Fruit fly (Drosophila melanogaster) whole organism, embryonic: ENCODE measurements around the gene CIA30.

ENCODE experiments used
- Atf-2 ChIP-seq: fragments of 200-800 bp; sonication (Bioruptor generic); optimal IDR thresholded peaks from 2 replicates; lab custom pipeline; 2016; ENCODE audit warnings: missing biosample characterization, missing genetic modification characterization
- Bgb ChIP-seq: fragments of 200-800 bp; sonication (Bioruptor generic); IDR thresholded peaks from 2 replicates; pipeline ENCODE4 v1.3.6; 2022; ENCODE audit warnings: missing biosample characterization, missing genetic modification characterization; ENCODE audit not compliant: partially characterized antibody
- CG10147 ChIP-seq: fragments of 200-800 bp; sonication (Bioruptor generic); optimal IDR thresholded peaks from 2 replicates; lab custom pipeline; 2019; ENCODE audit warnings: missing biosample characterization, mild to moderate bottlenecking, missing genetic modification characterization, moderate library complexity
- CG10565 ChIP-seq: fragments of 200-800 bp; sonication (Bioruptor generic); optimal IDR thresholded peaks from 3 replicates; lab custom pipeline; 2016; ENCODE audit warnings: missing biosample characterization, mild to moderate bottlenecking, missing genetic modification characterization
- CG11398 ChIP-seq: fragments of 200-800 bp; sonication (Bioruptor generic); optimal IDR thresholded peaks from 2 replicates; lab custom pipeline; 2016; ENCODE audit warnings: missing biosample characterization, missing genetic modification characterization
- CG12071 ChIP-seq: fragments of 200-800 bp; sonication (Bioruptor generic); optimal IDR thresholded peaks from 3 replicates; lab custom pipeline; 2018; ENCODE audit warnings: missing biosample characterization, mild to moderate bottlenecking, missing genetic modification characterization
- CG12769 ChIP-seq: fragments of 200-800 bp; sonication (Bioruptor generic); optimal IDR thresholded peaks from 2 replicates; lab custom pipeline; 2019; ENCODE audit warnings: missing biosample characterization, mild to moderate bottlenecking, missing genetic modification characterization, moderate library complexity
- CG13424 ChIP-seq: fragments of 200-800 bp; sonication (Bioruptor generic); optimal IDR thresholded peaks from 2 replicates; lab custom pipeline; 2019; ENCODE audit warnings: missing biosample characterization, mild to moderate bottlenecking, missing genetic modification characterization, moderate library complexity
- CG14965 ChIP-seq: fragments of 200-800 bp; sonication (Bioruptor generic); optimal IDR thresholded peaks from 2 replicates; lab custom pipeline; 2016; ENCODE audit warnings: missing biosample characterization, missing genetic modification characterization, borderline replicate concordance
- CG15269 ChIP-seq: fragments of 200-800 bp; sonication (Bioruptor generic); optimal IDR thresholded peaks from 2 replicates; lab custom pipeline; 2018; ENCODE audit warnings: missing biosample characterization, mild to moderate bottlenecking, missing genetic modification characterization, moderate library complexity
- CG1602 ChIP-seq: fragments of 200-800 bp; sonication (Bioruptor generic); optimal IDR thresholded peaks from 3 replicates; lab custom pipeline; 2016; ENCODE audit warnings: missing biosample characterization, missing genetic modification characterization
- CG16863 ChIP-seq: fragments of 200-800 bp; sonication (Bioruptor generic); optimal IDR thresholded peaks from 3 replicates; lab custom pipeline; 2016; ENCODE audit warnings: missing biosample characterization, missing genetic modification characterization
- CG18476 ChIP-seq: fragments of 200-800 bp; sonication (Bioruptor generic); optimal IDR thresholded peaks from 2 replicates; lab custom pipeline; 2016; ENCODE audit warnings: missing biosample characterization, mild to moderate bottlenecking, missing genetic modification characterization
- CG2120 ChIP-seq: fragments of 200-800 bp; sonication (Bioruptor generic); optimal IDR thresholded peaks from 3 replicates; lab custom pipeline; 2016; ENCODE audit warnings: missing biosample characterization, missing genetic modification characterization
- CG30020 ChIP-seq: fragments of 200-800 bp; optimal IDR thresholded peaks from 2 replicates; lab custom pipeline; 2019; ENCODE audit warnings: missing biosample characterization, mild to moderate bottlenecking, missing genetic modification characterization, moderate library complexity
- CG31388 ChIP-seq: fragments of 200-800 bp; sonication (Bioruptor generic); optimal IDR thresholded peaks from 2 replicates; lab custom pipeline; 2016; ENCODE audit warnings: missing biosample characterization, missing genetic modification characterization
- CG4328 ChIP-seq: fragments of 200-800 bp; sonication (Bioruptor generic); optimal IDR thresholded peaks from 3 replicates; lab custom pipeline; 2017; ENCODE audit warnings: missing biosample characterization, missing genetic modification reagents, missing genetic modification characterization
- CG4424 ChIP-seq: fragments of 200-800 bp; sonication (Bioruptor generic); optimal IDR thresholded peaks from 3 replicates; lab custom pipeline; 2016; ENCODE audit warnings: missing biosample characterization, missing genetic modification characterization
- CG9876 ChIP-seq: fragments of 200-800 bp; sonication (Bioruptor generic); optimal IDR thresholded peaks from 2 replicates; lab custom pipeline; 2016; ENCODE audit warnings: missing biosample characterization, missing genetic modification characterization
- Chrac-16 ChIP-seq: fragments of 200-800 bp; sonication (Bioruptor generic); optimal IDR thresholded peaks from 3 replicates; lab custom pipeline; 2016; ENCODE audit warnings: missing biosample characterization, missing genetic modification characterization
- CkIIα-i1 ChIP-seq: fragments of 200-800 bp; sonication (Bioruptor generic); IDR thresholded peaks from 2 replicates; pipeline ENCODE4 v1.3.6; 2022; ENCODE audit warnings: missing biosample characterization, missing genetic modification characterization
- Doc3 ChIP-seq: fragments of 200-800 bp; sonication (Bioruptor generic); IDR thresholded peaks from 3 replicates; pipeline ENCODE4 v1.3.6; 2022; ENCODE audit warnings: missing biosample characterization, missing genetic modification characterization; ENCODE audit not compliant: partially characterized antibody
- Drgx ChIP-seq: fragments of 200-800 bp; sonication (Bioruptor generic); IDR thresholded peaks from 2 replicates; pipeline ENCODE4 v1.3.6; 2022; ENCODE audit warnings: missing biosample characterization, missing genetic modification characterization
- E2f1 ChIP-seq: fragments of 200-800 bp; sonication (Bioruptor generic); IDR thresholded peaks from 2 replicates; pipeline ENCODE4 v1.3.6; 2022; ENCODE audit warnings: missing biosample characterization, missing genetic modification characterization
- Ets97D ChIP-seq: fragments of 200-800 bp; sonication (Bioruptor generic); optimal IDR thresholded peaks from 3 replicates; lab custom pipeline; 2016; ENCODE audit warnings: missing biosample characterization, missing genetic modification characterization
- Hey ChIP-seq: fragments of 200-800 bp; sonication (Bioruptor generic); optimal IDR thresholded peaks from 3 replicates; lab custom pipeline; 2018; ENCODE audit warnings: missing biosample characterization, mild to moderate bottlenecking, missing genetic modification characterization
- Hmr ChIP-seq: fragments of 200-800 bp; sonication (Bioruptor generic); optimal IDR thresholded peaks from 3 replicates; lab custom pipeline; 2017; ENCODE audit warnings: mild to moderate bottlenecking, missing biosample characterization, missing genetic modification reagents, missing genetic modification characterization
- Myb ChIP-seq: fragments of 200-800 bp; sonication (Bioruptor generic); optimal IDR thresholded peaks from 2 replicates; lab custom pipeline; 2016; ENCODE audit warnings: missing biosample characterization, missing genetic modification characterization
- NK7.1 ChIP-seq: fragments of 200-800 bp; sonication (Bioruptor generic); optimal IDR thresholded peaks from 3 replicates; lab custom pipeline; 2016; ENCODE audit warnings: missing biosample characterization, missing genetic modification characterization
- Neu2 ChIP-seq: fragments of 200-800 bp; sonication (Bioruptor generic); optimal IDR thresholded peaks from 3 replicates; lab custom pipeline; 2016; ENCODE audit warnings: missing biosample characterization, missing genetic modification characterization, borderline replicate concordance
- Nf-YA ChIP-seq: fragments of 200-800 bp; sonication (Bioruptor generic); IDR thresholded peaks from 2 replicates; pipeline ENCODE4 v1.3.6; 2022; ENCODE audit warnings: missing biosample characterization, missing genetic modification characterization
- Tbp ChIP-seq: fragments of >200 bp; optimal IDR thresholded peaks from 2 replicates; lab custom pipeline; 2018; ENCODE audit warnings: missing biosample characterization, missing genetic modification characterization
- Trl ChIP-seq, 3 experiments: fragments of >200 bp in 2 of 3; fragments of 200-800 bp in 1 of 3; sonication (Bioruptor generic) in 1 of 3; optimal IDR thresholded peaks; 2 replicates in 1 of 3; 3 replicates in 2 of 3; lab custom pipeline; 2016 to 2017; ENCODE audit warnings: missing biosample characterization in 1 of 3, missing genetic modification characterization in 1 of 3
- bowl ChIP-seq: fragments of 200-800 bp; sonication (Bioruptor generic); IDR thresholded peaks from 2 replicates; pipeline ENCODE4 v1.3.6; 2022; ENCODE audit warnings: missing biosample characterization, missing genetic modification characterization
- cad ChIP-seq: fragments of >200 bp; optimal IDR thresholded peaks from 2 replicates; lab custom pipeline; 2017; ENCODE audit warnings: missing biosample characterization, missing genetic modification characterization
- crc ChIP-seq: fragments of 200-800 bp; sonication (Bioruptor generic); optimal IDR thresholded peaks from 2 replicates; lab custom pipeline; 2016; ENCODE audit warnings: missing biosample characterization, missing genetic modification characterization
- ems ChIP-seq: fragments of 200-800 bp; sonication (Bioruptor generic); optimal IDR thresholded peaks from 3 replicates; lab custom pipeline; 2016; ENCODE audit warnings: missing biosample characterization, missing genetic modification characterization
- ewg ChIP-seq: fragments of 200-800 bp; sonication (Bioruptor generic); optimal IDR thresholded peaks from 3 replicates; lab custom pipeline; 2017; ENCODE audit warnings: mild to moderate bottlenecking, missing biosample characterization, missing genetic modification reagents, missing genetic modification characterization
- fd96Cb ChIP-seq: fragments of 200-800 bp; sonication (Bioruptor generic); optimal IDR thresholded peaks from 2 replicates; lab custom pipeline; 2018; ENCODE audit warnings: missing biosample characterization, mild to moderate bottlenecking, missing genetic modification characterization, moderate library complexity
- ftz-f1 ChIP-seq: fragments of 200-800 bp; sonication (Bioruptor generic); optimal IDR thresholded peaks from 2 replicates; lab custom pipeline; 2016; ENCODE audit warnings: missing biosample characterization, missing genetic modification characterization
- gt ChIP-seq: fragments of 200-800 bp; sonication (Bioruptor generic); IDR thresholded peaks from 2 replicates; pipeline ENCODE4 v1.3.6; 2022; ENCODE audit warnings: missing biosample characterization, missing genetic modification characterization
- hb ChIP-seq: fragments of 200-800 bp; sonication (Bioruptor generic); IDR thresholded peaks from 3 replicates; pipeline ENCODE4 v1.3.6; 2022; ENCODE audit warnings: missing biosample characterization, missing genetic modification characterization; ENCODE audit not compliant: partially characterized antibody
- kni ChIP-seq: fragments of 200-800 bp; sonication (Bioruptor generic); optimal IDR thresholded peaks from 3 replicates; lab custom pipeline; 2017; ENCODE audit warnings: mild to moderate bottlenecking, missing biosample characterization, missing genetic modification reagents, missing genetic modification characterization
- pzg ChIP-seq: fragments of 200-800 bp; sonication (Bioruptor generic); optimal IDR thresholded peaks from 3 replicates; lab custom pipeline; 2018; ENCODE audit warnings: missing biosample characterization, mild to moderate bottlenecking, missing genetic modification characterization, moderate library complexity
- sima ChIP-seq: fragments of 200-800 bp; sonication (Bioruptor generic); optimal IDR thresholded peaks from 2 replicates; lab custom pipeline; 2016; ENCODE audit warnings: missing biosample characterization, missing genetic modification characterization
- slbo ChIP-seq: fragments of 200-800 bp; sonication (Bioruptor generic); IDR thresholded peaks from 2 replicates; pipeline ENCODE4 v1.3.6; 2022; ENCODE audit warnings: missing biosample characterization, missing genetic modification characterization
- ssp ChIP-seq: fragments of 200-800 bp; sonication (Bioruptor generic); IDR thresholded peaks from 2 replicates; pipeline ENCODE4 v1.3.6; 2022; ENCODE audit warnings: missing biosample characterization, missing genetic modification characterization
- tna ChIP-seq: fragments of 200-800 bp; sonication (Bioruptor generic); IDR thresholded peaks from 2 replicates; pipeline ENCODE4 v1.3.6; 2022; ENCODE audit warnings: missing biosample characterization, missing genetic modification characterization; ENCODE audit not compliant: partially characterized antibody
- trem ChIP-seq: fragments of 200-800 bp; optimal IDR thresholded peaks from 3 replicates; lab custom pipeline; 2019; ENCODE audit warnings: missing biosample characterization, mild to moderate bottlenecking, missing genetic modification characterization, moderate library complexity
- trh ChIP-seq: fragments of 200-800 bp; sonication (Bioruptor generic); optimal IDR thresholded peaks from 2 replicates; lab custom pipeline; 2016; ENCODE audit warnings: missing biosample characterization, missing genetic modification characterization

The CIA30 gene

dm6 chr3R:29716782-29717317, 19.9 kb upstream of the CIA30 start, which contains the start of gene Obp99b (continued):
- no peak for TF ChIP-seq sima
- peak; percentile 52 for TF ChIP-seq CG4328
- peak; percentile 47 for TF ChIP-seq fd96Cb (tag; lab: Kevin White, UChicago)
- peak; percentile 47 for TF ChIP-seq CG18476 (GFP tag; lab: Kevin White, UChicago)
- TF ChIP-seq gt, result peak; percentile 39; the same call in 1 of the 2 replicates
- TF ChIP-seq Nf-YA (GFP tag; lab: Robert Waterston, UW), result peak; percentile 71
- peak; percentile 77 for TF ChIP-seq Atf-2 (GFP tag; lab: Kevin White, UChicago)
- peak; percentile 98 for TF ChIP-seq CG14965
- peak; percentile 5 for TF ChIP-seq ftz-f1 (GFP tag; lab: Kevin White, UChicago)
- TF ChIP-seq Tbp (GFP tag; lab: Kevin White, UChicago), result no peak
- peak; percentile 70 for TF ChIP-seq NK7.1 (GFP tag; lab: Kevin White, UChicago)
- TF ChIP-seq CG15269 (tag; lab: Kevin White, UChicago), result peak; percentile 73
- peak; percentile 34 for TF ChIP-seq Neu2 (GFP tag; lab: Kevin White, UChicago)
- TF ChIP-seq CG2120 (GFP tag; lab: Kevin White, UChicago), result no peak
- peak; percentile 5 for TF ChIP-seq CG10565
- peak; percentile 60 for TF ChIP-seq trh (GFP tag; lab: Kevin White, UChicago)
- TF ChIP-seq ems (GFP tag; lab: Kevin White, UChicago), result peak; percentile 64
- no peak for TF ChIP-seq Ets97D
- no peak for TF ChIP-seq pzg (GFP tag; lab: Kevin White, UChicago)
- no peak for TF ChIP-seq cad (GFP tag; lab: Kevin White, UChicago)
- peak; percentile 85 for TF ChIP-seq CG16863 (GFP tag; lab: Kevin White, UChicago)
- TF ChIP-seq hb (GFP tag; lab: Robert Waterston, UW), result no peak
- peak; percentile 45 for TF ChIP-seq CG12769 (tag; lab: Kevin White, UChicago)
- peak; percentile 63 for TF ChIP-seq Hmr (GFP tag; lab: Kevin White, UChicago)
- peak; percentile 63; the same call in 1 of the 2 replicates for TF ChIP-seq bowl (GFP tag; lab: Robert Waterston, UW)
- TF ChIP-seq ssp (GFP tag; lab: Robert Waterston, UW), result peak; percentile 67
- TF ChIP-seq Myb (GFP tag; lab: Kevin White, UChicago), result peak; percentile 46
- TF ChIP-seq CG1602 (GFP tag; lab: Kevin White, UChicago), result peak; percentile 50
- TF ChIP-seq CG30020 (tag; lab: Kevin White, UChicago), result no peak
- TF ChIP-seq trem (tag; lab: Kevin White, UChicago), result peak; percentile 46
- peak; percentile 51 for TF ChIP-seq Hey (tag; lab: Kevin White, UChicago)
- TF ChIP-seq kni (GFP tag; lab: Kevin White, UChicago), result peak; percentile 52
- no peak for TF ChIP-seq Bgb
- peak; percentile 76 for TF ChIP-seq Drgx (GFP tag; lab: Robert Waterston, UW)
- peak; percentile 75 for TF ChIP-seq Chrac-16 (GFP tag; lab: Kevin White, UChicago)
- peak; percentile 91 for TF ChIP-seq CG12071 (GFP tag; lab: Kevin White, UChicago)
- peak; percentile 79 for TF ChIP-seq slbo (GFP tag; lab: Robert Waterston, UW)
- 0 out of 2 replicates have a peak, but pooled peaks have one; percentile 18 for TF ChIP-seq CkIIα-i1 (GFP tag; lab: Robert Waterston, UW)
- TF ChIP-seq CG31388 (GFP tag; lab: Kevin White, UChicago), result peak; percentile 14
- peak; percentile 80 for TF ChIP-seq ewg (GFP tag; lab: Kevin White, UChicago)
- TF ChIP-seq CG10147, result peak; percentile 36
- TF ChIP-seq tna (GFP tag; lab: Robert Waterston, UW), result no peak
- TF ChIP-seq CG9876 (GFP tag; lab: Kevin White, UChicago), result peak; percentile 50
- TF ChIP-seq Doc3, result no peak
- peak; percentile 71 for TF ChIP-seq E2f1 (GFP tag; lab: Robert Waterston, UW)
- TF ChIP-seq Trl (optimal IDR thresholded peaks at IDR 0.05; lab: Kevin White, UChicago), result peak in 1 of 2 experiments; percentile 10
- TF ChIP-seq Trl (GFP tag; optimal IDR thresholded peaks at IDR 0.05; lab: Kevin White, UChicago), result peak; percentile 85
- peak; percentile 58 for TF ChIP-seq CG11398
- TF ChIP-seq CG4424 (GFP tag; lab: Kevin White, UChicago), result peak; percentile 87
- peak; percentile 71 for TF ChIP-seq CG13424 (tag; lab: Kevin White, UChicago)
- TF ChIP-seq crc, result peak; percentile 23
